Fruit fly (Drosophila melanogaster): Measurements from ENCODE around the gene Prosbeta7.

The Prosbeta7 gene

DNA sequence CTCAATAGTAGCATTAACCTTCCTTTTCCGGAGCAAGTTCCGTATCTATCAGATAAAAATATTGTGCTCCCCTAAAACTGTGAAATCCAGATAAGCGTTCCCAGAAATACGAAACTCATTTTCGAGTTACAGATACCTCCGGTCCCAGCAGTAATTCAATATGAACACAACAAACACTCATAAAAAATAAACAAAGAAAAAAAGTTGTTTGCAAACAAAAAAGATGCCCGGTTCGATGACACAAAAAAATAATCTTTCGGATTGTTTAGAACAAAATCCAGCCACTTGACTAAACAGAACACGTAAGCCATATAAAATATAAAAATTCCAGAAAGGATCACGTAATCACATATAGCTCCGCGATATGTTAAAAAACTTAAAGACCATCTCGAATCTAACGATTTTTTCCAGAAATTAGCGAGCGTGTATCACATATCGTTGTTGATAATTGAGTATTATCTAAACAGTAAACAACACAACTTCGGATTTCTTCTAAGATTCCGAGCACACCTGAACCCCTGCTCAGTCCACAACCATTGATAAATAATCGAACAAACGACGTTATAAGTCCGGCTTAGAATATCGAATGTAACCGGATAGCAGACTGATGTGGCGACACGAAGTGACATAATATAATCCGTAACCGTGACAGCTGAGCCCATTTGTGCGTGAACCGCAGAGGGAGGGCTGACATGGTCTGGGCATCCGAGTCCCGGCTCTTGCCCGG lies 38.9 kb downstream of the Prosbeta7 start:
- TF ChIP-seq psq (optimal IDR thresholded peaks at IDR 0.05) (no peak), Myc (optimal IDR thresholded peaks at IDR 0.05) (no peak), ttk (optimal IDR thresholded peaks at IDR 0.05) (no peak), insv (optimal IDR thresholded peaks at IDR 0.05) (no peak), h (optimal IDR thresholded peaks at IDR 0.05) (no peak), Sin3A (optimal IDR thresholded peaks at IDR 0.05) (no peak)

dm6 chr3R:5317654-5318129 lies 40.5 kb downstream of the Prosbeta7 start:
- TF ChIP-seq psq (optimal IDR thresholded peaks at IDR 0.05) (no peak), h (optimal IDR thresholded peaks at IDR 0.05) (no peak), ttk (optimal IDR thresholded peaks at IDR 0.05) (no peak), Myc (optimal IDR thresholded peaks at IDR 0.05) (no peak), insv (optimal IDR thresholded peaks at IDR 0.05) (no peak), Sin3A (optimal IDR thresholded peaks at IDR 0.05) (no peak)

DNA sequence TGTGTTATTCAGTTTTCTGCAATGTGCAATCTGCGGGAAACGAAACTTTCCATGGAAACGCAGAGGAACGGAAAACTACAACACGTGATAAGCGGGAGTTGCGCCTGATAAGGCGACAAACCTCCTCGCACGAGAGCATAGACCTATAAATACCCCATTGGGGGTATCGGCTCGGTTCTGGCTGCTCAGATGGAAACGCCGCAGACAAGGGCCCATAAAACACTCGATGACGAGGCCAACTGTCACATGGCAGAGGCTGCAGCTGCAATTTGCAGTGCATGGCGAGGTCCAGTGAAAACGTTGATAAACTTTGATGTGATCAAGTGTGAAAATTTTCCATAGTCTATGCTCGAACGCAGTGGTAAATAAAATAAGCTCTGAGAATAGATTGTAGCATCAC lies 41.4 kb downstream of the Prosbeta7 start:
- no peak for TF ChIP-seq Sin3A (optimal IDR thresholded peaks at IDR 0.05)
- no peak for TF ChIP-seq h (optimal IDR thresholded peaks at IDR 0.05)
- no peak for TF ChIP-seq psq (optimal IDR thresholded peaks at IDR 0.05)
- no peak for TF ChIP-seq ttk (optimal IDR thresholded peaks at IDR 0.05)
- TF ChIP-seq insv (optimal IDR thresholded peaks at IDR 0.05) = no peak
- no peak for TF ChIP-seq Myc (optimal IDR thresholded peaks at IDR 0.05)

DNA sequence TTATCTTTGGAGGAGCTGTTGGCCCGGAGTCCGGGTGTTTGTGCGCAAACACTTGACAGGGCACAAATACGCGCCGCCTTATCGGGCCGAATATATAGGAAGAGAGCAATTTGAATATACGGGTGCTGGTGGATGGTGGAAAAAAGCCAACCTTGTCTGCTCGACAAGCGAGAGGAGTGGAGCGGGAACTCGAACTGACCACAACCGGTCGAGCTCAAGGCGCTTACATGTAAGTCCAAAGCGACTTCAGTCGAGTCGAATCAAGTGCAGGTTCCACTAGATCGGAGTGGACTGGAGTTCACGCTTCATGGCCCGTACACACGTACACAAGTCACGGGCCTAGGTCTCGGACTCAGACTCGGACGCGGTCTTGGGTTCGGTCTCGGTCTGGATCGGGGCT lies 42.3 kb downstream of the Prosbeta7 start:
- TF ChIP-seq Myc (optimal IDR thresholded peaks at IDR 0.05) (no peak), ttk (optimal IDR thresholded peaks at IDR 0.05) (no peak), Sin3A (optimal IDR thresholded peaks at IDR 0.05) (no peak), h (optimal IDR thresholded peaks at IDR 0.05) (no peak)

DNA sequence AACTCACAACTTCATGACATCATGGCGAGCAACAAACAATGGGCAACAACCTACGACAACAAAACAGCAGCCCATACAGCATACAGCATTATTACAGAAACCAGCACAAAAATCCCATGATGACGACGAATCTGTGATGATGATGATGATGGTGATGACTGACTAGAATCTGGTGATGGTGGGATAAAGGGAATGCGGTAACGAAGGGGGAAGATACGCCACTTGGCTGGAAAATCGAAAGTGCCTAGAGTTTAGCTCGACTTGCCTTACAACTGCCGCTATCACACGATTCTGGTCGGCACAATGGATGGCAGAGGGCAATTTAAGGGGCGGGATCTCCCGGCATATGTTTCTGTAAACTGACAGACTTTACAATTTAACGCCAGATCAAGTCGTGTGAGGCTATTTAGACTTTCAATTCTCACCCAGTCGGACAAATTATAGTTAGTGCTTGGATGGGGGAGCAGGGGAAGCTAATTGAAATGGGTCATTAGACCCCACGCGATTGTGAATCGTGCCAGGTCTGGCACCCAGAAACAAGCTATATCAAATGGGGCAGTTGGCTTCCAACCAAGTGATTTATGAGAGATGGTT lies 43.0 kb downstream of the Prosbeta7 start:
- TF ChIP-seq h (optimal IDR thresholded peaks at IDR 0.05) (no peak), insv (optimal IDR thresholded peaks at IDR 0.05) (no peak), Sin3A (optimal IDR thresholded peaks at IDR 0.05) (no peak), psq (optimal IDR thresholded peaks at IDR 0.05) (no peak), Myc (optimal IDR thresholded peaks at IDR 0.05) (no peak), ttk (optimal IDR thresholded peaks at IDR 0.05) (no peak)

- TF ChIP-seq Sin3A (optimal IDR thresholded peaks at IDR 0.05) (no peak), h (optimal IDR thresholded peaks at IDR 0.05) (no peak), ttk (optimal IDR thresholded peaks at IDR 0.05) (no peak), psq (optimal IDR thresholded peaks at IDR 0.05) (no peak), insv (optimal IDR thresholded peaks at IDR 0.05) (no peak), Myc (optimal IDR thresholded peaks at IDR 0.05) (no peak)
These were observed 47.9 kb downstream of the Prosbeta7 start for dm6 chr3R:5310250-5310649.

dm6 chr3R:5309234-5309798 lies 48.8 kb downstream of the Prosbeta7 start:
- TF ChIP-seq h (optimal IDR thresholded peaks at IDR 0.05) = no peak
- no peak for TF ChIP-seq insv (optimal IDR thresholded peaks at IDR 0.05)
- no peak for TF ChIP-seq ttk (optimal IDR thresholded peaks at IDR 0.05)
- TF ChIP-seq Myc (optimal IDR thresholded peaks at IDR 0.05) = no peak
- TF ChIP-seq Sin3A (optimal IDR thresholded peaks at IDR 0.05) = no peak
- TF ChIP-seq psq (optimal IDR thresholded peaks at IDR 0.05) = no peak

DNA sequence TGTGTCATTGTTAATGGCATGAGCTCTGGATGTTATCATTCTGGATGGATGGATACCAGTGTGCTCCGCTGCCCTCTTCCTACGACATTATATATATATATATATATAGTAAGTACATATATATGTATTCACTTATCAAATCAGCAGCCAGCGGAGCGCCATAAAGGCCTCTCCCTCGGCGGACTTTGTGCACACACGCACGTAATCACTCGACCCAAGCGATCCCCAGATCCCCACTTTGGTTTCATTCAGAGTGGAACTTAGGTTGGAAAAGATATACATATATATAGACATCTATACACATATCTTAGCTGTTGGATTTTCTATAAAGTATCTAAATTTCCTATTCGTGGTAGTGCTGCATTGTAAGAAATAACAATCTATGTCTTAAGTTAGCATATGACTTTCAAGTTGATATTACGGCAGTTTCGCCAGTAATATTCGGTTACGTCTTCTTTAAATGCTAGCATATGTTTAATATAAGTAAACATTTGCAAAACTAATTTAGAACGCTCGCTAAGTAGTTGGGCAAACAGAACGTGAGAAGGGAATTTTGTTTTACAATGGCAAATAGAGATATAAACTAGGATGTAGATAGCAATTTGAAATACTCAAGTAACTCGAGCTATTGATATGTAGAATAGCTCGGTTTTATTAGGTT lies 49.9 kb downstream of the Prosbeta7 start:
- no peak for TF ChIP-seq Myc (optimal IDR thresholded peaks at IDR 0.05)
- TF ChIP-seq insv (optimal IDR thresholded peaks at IDR 0.05) = no peak
- TF ChIP-seq Sin3A (optimal IDR thresholded peaks at IDR 0.05) = no peak

Data from Kc167 (cell line).